Worm (Caenorhabditis elegans) whole organism, mixed stage, embryonic: Measurements from ENCODE around the gene srd-26.

Source experiments
- M03D4.4 ChIP-seq: sonication (generic microtip); optimal IDR thresholded peaks from 2 replicates; lab custom pipeline; 2017; ENCODE audit warnings: mild to moderate bottlenecking, missing genetic modification characterization, missing compliant biosample characterization
- bed-3 ChIP-seq: fragments of 200-800 bp; sonication (Bioruptor generic); optimal IDR thresholded peaks from 3 replicates; lab custom pipeline; 2018; ENCODE audit warnings: mild to moderate bottlenecking, missing genetic modification characterization, moderate library complexity, missing compliant biosample characterization
- blmp-1 ChIP-seq: fragments of 150-350 bp; optimal IDR thresholded peaks from 2 replicates; lab custom pipeline; 2014; ENCODE audit warnings: missing biosample characterization, missing genetic modification characterization
- ceh-39 ChIP-seq: fragments of 150-350 bp; optimal IDR thresholded peaks from 2 replicates; lab custom pipeline; 2014; ENCODE audit warnings: missing biosample characterization, missing genetic modification characterization
- ceh-43 ChIP-seq: fragments of 200-800 bp; sonication (Bioruptor generic); optimal IDR thresholded peaks from 2 replicates; lab custom pipeline; 2018; ENCODE audit warnings: mild to moderate bottlenecking, missing genetic modification characterization, moderate library complexity, missing compliant biosample characterization
- ceh-83 ChIP-seq: fragments of 200-800 bp; sonication (Bioruptor generic); optimal IDR thresholded peaks from 2 replicates; lab custom pipeline; 2018; ENCODE audit warnings: mild to moderate bottlenecking, missing genetic modification characterization, missing compliant biosample characterization
- ces-1 ChIP-seq: fragments of 150-350 bp; optimal IDR thresholded peaks from 2 replicates; lab custom pipeline; 2014; ENCODE audit warnings: missing biosample characterization, missing genetic modification reagents, missing genetic modification characterization
- cnd-1 ChIP-seq: fragments of 200-800 bp; sonication (Bioruptor generic); optimal IDR thresholded peaks from 2 replicates; lab custom pipeline; 2018; ENCODE audit warnings: mild to moderate bottlenecking, missing genetic modification characterization, missing compliant biosample characterization
- drap-1 ChIP-seq: fragments of 200-800 bp; sonication (Bioruptor generic); optimal IDR thresholded peaks from 3 replicates; lab custom pipeline; 2018; ENCODE audit warnings: mild to moderate bottlenecking, missing genetic modification characterization, missing compliant biosample characterization
- elt-1 ChIP-seq: sonication (generic microtip); optimal IDR thresholded peaks from 2 replicates; lab custom pipeline; 2017; ENCODE audit warnings: missing genetic modification characterization, mild to moderate bottlenecking, missing compliant biosample characterization, antibody characterized with exemption, moderate library complexity, borderline replicate concordance; ENCODE audit not compliant: insufficient read depth
- elt-3 ChIP-seq: fragments of 150-350 bp; optimal IDR thresholded peaks from 2 replicates; lab custom pipeline; 2014; ENCODE audit warnings: missing biosample characterization, missing genetic modification characterization
- flh-1 ChIP-seq: fragments of 200-800 bp; sonication (Bioruptor generic); optimal IDR thresholded peaks from 2 replicates; lab custom pipeline; 2018; ENCODE audit warnings: mild to moderate bottlenecking, missing genetic modification characterization, moderate library complexity, missing compliant biosample characterization
- ham-2 ChIP-seq: fragments of 200-800 bp; sonication (Bioruptor generic); optimal IDR thresholded peaks from 2 replicates; lab custom pipeline; 2018; ENCODE audit warnings: mild to moderate bottlenecking, missing genetic modification characterization, missing compliant biosample characterization
- hlh-1 ChIP-seq: fragments of 150-350 bp; optimal IDR thresholded peaks from 2 replicates; lab custom pipeline; 2014; ENCODE audit warnings: missing biosample characterization, missing genetic modification reagents, missing genetic modification characterization
- lin-13 ChIP-seq: fragments of 150-350 bp; optimal IDR thresholded peaks from 2 replicates; lab custom pipeline; 2014; ENCODE audit warnings: missing biosample characterization, missing genetic modification characterization
- lin-32 ChIP-seq: fragments of 200-800 bp; sonication (Bioruptor generic); optimal IDR thresholded peaks from 2 replicates; lab custom pipeline; 2018; ENCODE audit warnings: mild to moderate bottlenecking, missing genetic modification characterization, missing compliant biosample characterization
- lsy-2 ChIP-seq: fragments of 150-350 bp; optimal IDR thresholded peaks from 2 replicates; lab custom pipeline; 2014; ENCODE audit warnings: missing biosample characterization, missing genetic modification characterization
- mab-5 ChIP-seq: fragments of 150-350 bp; optimal IDR thresholded peaks from 2 replicates; lab custom pipeline; 2014; ENCODE audit warnings: missing biosample characterization, missing genetic modification characterization
- mep-1 ChIP-seq: fragments of 150-350 bp; optimal IDR thresholded peaks from 2 replicates; lab custom pipeline; 2017; ENCODE audit warnings: missing biosample characterization, missing genetic modification reagents, missing genetic modification characterization, inconsistent platforms
- mls-2 ChIP-seq: sonication (generic microtip); optimal IDR thresholded peaks from 2 replicates; lab custom pipeline; 2016; ENCODE audit warnings: mild to moderate bottlenecking, missing genetic modification characterization, moderate library complexity, missing compliant biosample characterization
- nhr-12 ChIP-seq: fragments of 150-350 bp; optimal IDR thresholded peaks from 2 replicates; lab custom pipeline; 2014; ENCODE audit warnings: missing biosample characterization, missing genetic modification characterization
- nhr-2 ChIP-seq: fragments of 150-350 bp; optimal IDR thresholded peaks from 2 replicates; lab custom pipeline; 2014; ENCODE audit warnings: missing biosample characterization, missing genetic modification characterization
- nhr-237 ChIP-seq: fragments of 150-350 bp; optimal IDR thresholded peaks from 2 replicates; lab custom pipeline; 2014; ENCODE audit warnings: missing biosample characterization, missing genetic modification characterization
- nhr-28 ChIP-seq: fragments of 150-350 bp; optimal IDR thresholded peaks from 2 replicates; lab custom pipeline; 2014; ENCODE audit warnings: missing biosample characterization, missing genetic modification characterization
- nhr-76 ChIP-seq: sonication (generic microtip); optimal IDR thresholded peaks from 2 replicates; lab custom pipeline; 2017; ENCODE audit warnings: missing biosample characterization, missing genetic modification characterization
- pha-4 ChIP-seq: fragments of 150-350 bp; optimal IDR thresholded peaks from 2 replicates; lab custom pipeline; 2018; ENCODE audit warnings: missing biosample characterization, missing genetic modification reagents, missing genetic modification characterization
- sem-2 ChIP-seq: fragments of 200-800 bp; sonication (Bioruptor generic); optimal IDR thresholded peaks from 2 replicates; lab custom pipeline; 2018; ENCODE audit warnings: mild to moderate bottlenecking, missing genetic modification characterization, missing compliant biosample characterization
- snpc-4 ChIP-seq: fragments of 150-350 bp; optimal IDR thresholded peaks from 2 replicates; lab custom pipeline; 2014; ENCODE audit warnings: missing biosample characterization, missing genetic modification characterization
- sptf-1 ChIP-seq: sonication (generic microtip); optimal IDR thresholded peaks from 2 replicates; lab custom pipeline; 2017; ENCODE audit warnings: mild to moderate bottlenecking, missing genetic modification characterization, moderate library complexity, missing compliant biosample characterization
- tbx-8 ChIP-seq: fragments of 200-800 bp; sonication (Bioruptor generic); optimal IDR thresholded peaks from 2 replicates; lab custom pipeline; 2018; ENCODE audit warnings: mild to moderate bottlenecking, missing genetic modification characterization, moderate library complexity, missing compliant biosample characterization
- unc-120 ChIP-seq: sonication (generic microtip); optimal IDR thresholded peaks from 2 replicates; lab custom pipeline; 2017; ENCODE audit warnings: missing genetic modification characterization, missing compliant biosample characterization; ENCODE audit not compliant: poor library complexity, severe bottlenecking
- unc-39 ChIP-seq: fragments of 150-350 bp; optimal IDR thresholded peaks from 2 replicates; lab custom pipeline; 2014; ENCODE audit warnings: missing biosample characterization, missing genetic modification characterization
- unc-62 ChIP-seq: fragments of 150-350 bp; optimal IDR thresholded peaks from 2 replicates; lab custom pipeline; 2014; ENCODE audit warnings: missing biosample characterization, missing genetic modification reagents, missing genetic modification characterization
- zip-8 ChIP-seq: fragments of 150-350 bp; optimal IDR thresholded peaks from 2 replicates; lab custom pipeline; 2014; ENCODE audit warnings: missing biosample characterization, missing genetic modification characterization

Gene srd-26

DNA sequence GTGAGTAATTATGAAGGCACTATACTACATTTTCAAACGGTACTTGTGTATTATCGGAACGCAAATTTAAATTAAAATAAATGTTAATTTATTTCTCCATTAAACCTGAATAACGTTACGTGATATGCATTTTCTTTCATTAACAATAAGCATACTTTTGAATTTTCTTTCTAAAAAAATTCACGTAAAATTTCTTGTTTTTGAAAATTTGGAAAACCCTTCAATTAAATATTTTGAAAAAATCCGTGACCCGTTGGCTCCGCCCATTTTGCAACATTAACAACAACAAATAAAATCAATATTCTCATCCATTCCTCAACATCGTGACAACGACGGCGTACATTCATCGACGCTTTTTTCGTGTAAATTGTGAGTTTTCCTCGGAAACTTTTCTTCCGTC lies 16.6 kb downstream of the srd-26 start, which contains the start of gene acs-10:
TSS of gene acs-10 (plus strand) at position 301 of the 400 bp plus-strand sequence.
- TF ChIP-seq blmp-1 (tag; lab: Kevin White, UChicago) (no peak), pha-4 (tag; lab: Kevin White, UChicago) (no peak), ceh-39 (tag; lab: Kevin White, UChicago) (no peak), elt-1 (tag; lab: Kevin White, UChicago) (no peak), lsy-2 (tag; lab: Kevin White, UChicago) (no peak), sptf-1 (no peak), hlh-1 (tag; lab: Kevin White, UChicago) (no peak)
- TF ChIP-seq, all 35 proteins: peak for 0

DNA sequence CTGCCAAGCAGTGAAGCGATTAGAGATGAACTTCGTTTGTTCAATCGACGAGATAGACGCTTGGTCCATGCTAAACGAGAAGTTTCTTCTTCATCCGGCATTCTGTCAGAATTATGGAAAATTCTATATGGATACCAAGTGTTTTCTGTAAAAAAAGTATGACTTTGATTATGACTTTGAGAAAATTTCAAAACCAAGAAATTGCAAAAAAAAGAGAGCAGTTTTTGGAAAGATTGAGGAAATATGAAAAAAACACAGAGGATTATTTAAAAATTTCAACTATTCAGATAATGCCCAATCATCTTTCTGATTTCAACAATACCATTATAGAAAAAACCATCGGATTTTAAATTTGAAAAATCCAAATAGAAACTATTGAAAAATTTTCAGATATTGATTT lies 17.5 kb downstream of the srd-26 start, which contains the start of gene par-1:
TSS of gene par-1 (minus strand) at position 101 of the 400 bp plus-strand sequence.
- no peak for TF ChIP-seq pha-4 (tag; lab: Kevin White, UChicago)
- no peak for TF ChIP-seq sptf-1

DNA sequence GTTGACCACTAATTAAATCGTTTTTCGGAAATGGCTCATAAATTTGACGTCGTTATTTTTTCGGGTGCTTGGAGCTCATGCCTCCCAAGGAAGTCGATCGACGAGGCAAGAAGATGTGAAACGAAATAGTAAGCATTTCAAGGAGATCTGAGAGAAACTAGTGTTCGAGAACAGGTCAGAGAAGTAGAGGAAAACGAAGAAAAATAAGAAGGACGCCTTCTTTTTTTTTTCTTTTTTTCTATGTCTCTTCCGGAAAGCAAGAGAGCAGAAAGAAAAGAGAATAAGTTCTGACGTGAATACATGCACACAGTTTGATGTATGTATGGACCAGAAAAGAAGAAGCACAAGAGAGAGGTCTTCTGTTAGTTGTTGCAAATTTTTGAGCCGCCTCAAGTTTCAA lies 19.2 kb downstream of the srd-26 start:
- TF ChIP-seq nhr-2 (no peak), ces-1 (GFP tag; lab: Kevin White, UChicago) (peak; percentile 57), unc-39 (tag; lab: Kevin White, UChicago) (no peak), M03D4.4 (tag; lab: Kevin White, UChicago) (no peak), lin-13 (tag; lab: Kevin White, UChicago) (no peak)
- TF ChIP-seq, all 35 proteins: peak for 1

DNA sequence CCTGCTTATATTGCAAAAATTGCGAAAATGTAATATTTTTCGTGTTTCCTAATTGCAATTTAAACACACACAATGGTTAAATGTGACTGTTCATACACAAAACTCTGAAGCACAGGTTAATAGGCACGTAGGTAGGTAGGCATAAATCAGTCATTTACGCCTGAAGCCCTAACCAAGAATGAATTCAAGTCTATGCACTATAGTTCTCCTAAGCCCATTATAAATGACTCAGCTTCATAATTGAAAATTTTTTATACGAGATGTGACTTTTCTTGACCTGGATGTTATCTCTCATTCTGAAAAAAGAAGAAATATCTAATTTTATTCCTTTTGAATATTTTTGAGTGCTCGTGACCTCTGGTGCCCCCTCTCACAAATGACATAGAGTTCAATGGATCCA lies 21.0 kb downstream of the srd-26 start:
- TF ChIP-seq ceh-83, result no peak
- no peak for TF ChIP-seq M03D4.4 (tag; lab: Kevin White, UChicago)
- TF ChIP-seq tbx-8 (GFP tag; lab: Kevin White, UChicago), result no peak
- no peak for TF ChIP-seq nhr-2
- no peak for TF ChIP-seq blmp-1 (tag; lab: Kevin White, UChicago)
- TF ChIP-seq cnd-1 (tag; lab: Kevin White, UChicago), result no peak
- no peak for TF ChIP-seq lin-32 (GFP tag; lab: Kevin White, UChicago)
- TF ChIP-seq unc-39 (tag; lab: Kevin White, UChicago), result no peak
- no peak for TF ChIP-seq drap-1 (GFP tag; lab: Kevin White, UChicago)
- no peak for TF ChIP-seq nhr-28
- no peak for TF ChIP-seq hlh-1 (tag; lab: Kevin White, UChicago)
- no peak for TF ChIP-seq ces-1 (GFP tag; lab: Kevin White, UChicago)
- TF ChIP-seq nhr-237 (tag; lab: Kevin White, UChicago), result no peak
- TF ChIP-seq nhr-12 (tag; lab: Kevin White, UChicago), result no peak
- TF ChIP-seq ham-2 (GFP tag; lab: Kevin White, UChicago), result no peak
- no peak for TF ChIP-seq mab-5
- TF ChIP-seq snpc-4 (tag; lab: Kevin White, UChicago), result no peak
- TF ChIP-seq, all 35 proteins: peak for 0

DNA sequence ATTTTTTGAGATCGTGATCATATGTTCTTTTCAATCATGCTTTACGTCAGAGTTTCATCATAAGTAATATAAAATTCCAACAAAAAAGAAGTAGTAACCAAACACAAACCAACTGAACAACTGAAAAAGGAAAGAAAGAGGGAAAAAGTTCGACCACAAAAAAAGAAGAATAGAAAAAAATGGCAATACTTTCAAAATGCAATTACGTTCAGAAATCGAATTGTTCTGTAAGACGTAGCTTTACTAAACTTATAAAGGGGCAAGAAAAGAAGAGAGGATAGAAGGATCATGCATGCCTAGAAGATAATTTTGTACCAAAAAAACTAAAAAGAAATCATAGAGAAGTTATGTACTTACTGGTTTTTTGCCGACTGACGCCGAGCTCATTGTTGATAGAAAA lies 22.1 kb downstream of the srd-26 start:
- TF ChIP-seq nhr-2 (no peak), mls-2 (tag; lab: Kevin White, UChicago) (no peak), ces-1 (GFP tag; lab: Kevin White, UChicago) (peak; percentile 83), sem-2 (GFP tag; lab: Kevin White, UChicago) (no peak), nhr-28 (no peak), pha-4 (tag; lab: Kevin White, UChicago) (no peak)
- TF ChIP-seq, all 35 proteins: peak for 1

DNA sequence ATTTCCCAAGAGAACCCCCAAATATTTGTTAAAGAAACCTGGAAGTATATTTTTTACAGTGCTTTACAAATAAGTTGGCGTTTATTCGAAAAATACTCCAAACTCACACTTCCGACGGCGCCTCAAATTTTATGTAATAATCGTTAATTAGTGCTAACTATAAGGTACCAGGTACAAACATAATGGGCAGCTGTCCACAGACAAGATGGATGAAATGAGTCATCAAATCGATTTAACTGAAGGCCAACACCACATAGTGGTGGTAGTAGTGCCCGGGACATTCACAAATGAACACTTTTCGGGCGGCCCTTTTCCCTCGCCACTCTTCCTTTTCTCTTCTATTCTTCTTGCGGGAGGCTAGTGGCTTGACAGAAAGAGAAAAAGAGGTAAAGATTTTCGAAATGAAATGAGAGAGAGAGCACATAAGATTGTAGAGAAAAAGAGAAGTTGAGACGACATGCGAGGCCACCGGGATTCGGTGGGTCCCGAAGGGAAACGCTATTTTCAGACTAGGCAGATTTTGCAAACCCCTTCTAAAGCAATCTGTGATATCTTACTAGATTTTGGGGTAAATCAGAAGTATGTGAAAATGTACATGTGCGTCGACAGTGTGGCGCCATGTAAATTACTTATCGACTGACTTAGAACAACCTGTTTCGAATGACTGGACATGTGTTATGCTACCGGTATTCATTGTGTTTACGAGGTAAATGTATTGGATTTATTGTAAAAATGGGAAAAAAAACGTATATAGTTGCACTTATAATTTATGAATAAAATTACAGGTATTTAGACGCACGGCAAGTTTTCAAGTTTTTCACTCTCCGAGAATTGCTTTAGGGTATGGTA lies 23.3 kb downstream of the srd-26 start:
- TF ChIP-seq mep-1 (tag; lab: Kevin White, UChicago), result no peak
- TF ChIP-seq nhr-2, result no peak
- peak; percentile 55 for TF ChIP-seq unc-120 (tag; lab: Kevin White, UChicago)
- TF ChIP-seq tbx-8 (GFP tag; lab: Kevin White, UChicago), result no peak
- TF ChIP-seq pha-4 (tag; lab: Kevin White, UChicago), result no peak
- TF ChIP-seq ham-2 (GFP tag; lab: Kevin White, UChicago), result peak; percentile 6
- TF ChIP-seq sem-2 (GFP tag; lab: Kevin White, UChicago), result no peak
- no peak for TF ChIP-seq snpc-4 (tag; lab: Kevin White, UChicago)
- TF ChIP-seq ceh-39 (tag; lab: Kevin White, UChicago), result no peak
- peak; percentile 72 for TF ChIP-seq ces-1 (GFP tag; lab: Kevin White, UChicago)
- TF ChIP-seq ceh-43 (GFP tag; lab: Kevin White, UChicago), result peak; percentile 46
- no peak for TF ChIP-seq sptf-1
- no peak for TF ChIP-seq lin-32 (GFP tag; lab: Kevin White, UChicago)
- TF ChIP-seq lin-13 (tag; lab: Kevin White, UChicago), result no peak
- TF ChIP-seq mls-2 (tag; lab: Kevin White, UChicago), result peak; percentile 16
- no peak for TF ChIP-seq elt-3 (tag; lab: Kevin White, UChicago)
- no peak for TF ChIP-seq elt-1 (tag; lab: Kevin White, UChicago)
- TF ChIP-seq unc-62 (GFP tag; lab: Kevin White, UChicago), result no peak
- TF ChIP-seq cnd-1 (tag; lab: Kevin White, UChicago), result no peak
- TF ChIP-seq zip-8 (tag; lab: Kevin White, UChicago), result no peak
- no peak for TF ChIP-seq flh-1 (GFP tag; lab: Kevin White, UChicago)
- no peak for TF ChIP-seq nhr-76 (tag; lab: Kevin White, UChicago)
- TF ChIP-seq bed-3 (GFP tag; lab: Kevin White, UChicago), result no peak
- TF ChIP-seq hlh-1 (tag; lab: Kevin White, UChicago), result peak; percentile 28
- TF ChIP-seq unc-39 (tag; lab: Kevin White, UChicago), result no peak
- no peak for TF ChIP-seq nhr-12 (tag; lab: Kevin White, UChicago)
- TF ChIP-seq, all 35 proteins: peak for 6
